Fruit fly (Drosophila melanogaster): Measurements from ENCODE around the gene CG8578.

The CG8578 gene

DNA sequence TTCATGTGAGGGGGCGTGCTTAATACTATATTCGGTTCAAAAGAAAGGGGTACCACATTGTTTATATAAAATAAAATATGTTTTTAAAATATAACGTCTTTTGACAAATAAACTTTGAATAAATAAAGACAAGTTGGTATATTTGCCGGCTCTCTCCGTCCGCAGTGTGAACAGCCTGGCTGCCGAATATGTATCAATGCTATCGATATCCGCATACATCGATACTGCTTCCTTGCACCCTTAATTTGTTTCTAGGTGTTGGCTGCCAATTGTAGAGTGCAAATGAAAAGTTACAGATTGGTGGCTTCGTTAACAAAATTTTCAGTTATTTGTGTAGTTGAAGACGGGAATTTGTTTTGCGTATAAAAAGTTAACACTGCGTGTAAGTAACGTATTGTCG, 15.6 kb downstream of the CG8578 start, which contains the start of gene Gbeta13F (continued):
- TF ChIP-seq gt (GFP tag; IDR thresholded peaks at IDR 0.05) (no peak), CG7928 (GFP tag; optimal IDR thresholded peaks at IDR 0.05) (no peak), CG10543 (GFP tag; optimal IDR thresholded peaks at IDR 0.05) (no peak), p53 (GFP tag; optimal IDR thresholded peaks at IDR 0.05) (no peak), wor (GFP tag; IDR thresholded peaks at IDR 0.05) (no peak), prd (optimal IDR thresholded peaks at IDR 0.05) (no peak), prd (GFP tag; IDR thresholded peaks at IDR 0.05) (peak; percentile 41; the same call in 1 of the 3 replicates), croc (GFP tag; conservative IDR thresholded peaks at IDR 0.05) (no peak), crp (GFP tag; optimal IDR thresholded peaks at IDR 0.05) (no peak), CG3995 (GFP tag; optimal IDR thresholded peaks at IDR 0.05) (no peak), lola (GFP tag; optimal IDR thresholded peaks at IDR 0.05) (no peak), CG6175 (GFP tag; IDR thresholded peaks at IDR 0.05) (no peak), CG17361 (GFP tag; IDR thresholded peaks at IDR 0.05) (no peak), wek (GFP tag; optimal IDR thresholded peaks at IDR 0.05) (no peak), ken (GFP tag; IDR thresholded peaks at IDR 0.05) (no peak), ap (GFP tag; IDR thresholded peaks at IDR 0.05) (no peak), aop (GFP tag; IDR thresholded peaks at IDR 0.05) (no peak), pan (optimal IDR thresholded peaks at IDR 0.05) (no peak), pan (GFP tag; optimal IDR thresholded peaks at IDR 0.05 in 1 of 2, IDR thresholded peaks at IDR 0.05 in 1 of 2) (peak in 1 of 2 experiments; percentile 21), Camta (GFP tag; optimal IDR thresholded peaks at IDR 0.05) (no peak), CG3847 (GFP tag; IDR thresholded peaks at IDR 0.05) (peak; percentile 26; the same call in 1 of the 2 replicates), CG12155 (GFP tag; optimal IDR thresholded peaks at IDR 0.05) (no peak), Bgb (GFP tag; IDR thresholded peaks at IDR 0.05; ENCODE audit: partially characterized antibody) (peak; percentile 59), YL-1 (GFP tag; optimal IDR thresholded peaks at IDR 0.05) (no peak), ac (GFP tag; optimal IDR thresholded peaks at IDR 0.05) (no peak), her (GFP tag; optimal IDR thresholded peaks at IDR 0.05) (no peak), mirr (GFP tag; optimal IDR thresholded peaks at IDR 0.05) (no peak), Hr78 (GFP tag; optimal IDR thresholded peaks at IDR 0.05) (no peak), jumu (GFP tag; optimal IDR thresholded peaks at IDR 0.05) (no peak), CG7987 (GFP tag; optimal IDR thresholded peaks at IDR 0.05) (no peak), CG17568 (GFP tag; optimal IDR thresholded peaks at IDR 0.05) (no peak), CG2120 (GFP tag; optimal IDR thresholded peaks at IDR 0.05) (no peak), bab2 (GFP tag; optimal IDR thresholded peaks at IDR 0.05) (no peak), CG3065 (GFP tag; optimal IDR thresholded peaks at IDR 0.05) (no peak), Nf-YA (GFP tag; IDR thresholded peaks at IDR 0.05) (no peak), CG5180 (GFP tag; optimal IDR thresholded peaks at IDR 0.05) (no peak), Eip74EF (GFP tag; optimal IDR thresholded peaks at IDR 0.05) (no peak), nmo (GFP tag; optimal IDR thresholded peaks at IDR 0.05) (no peak), CG7357 (GFP tag; IDR thresholded peaks at IDR 0.05) (peak; percentile 94), CG15696 (tag; optimal IDR thresholded peaks at IDR 0.05) (no peak), CG32532 (GFP tag; IDR thresholded peaks at IDR 0.05) (peak; percentile 56), CG14014 (GFP tag; IDR thresholded peaks at IDR 0.05) (no peak), bsh (GFP tag; optimal IDR thresholded peaks at IDR 0.05) (no peak), ftz-f1 (GFP tag; optimal IDR thresholded peaks at IDR 0.05) (no peak), CG4282 (GFP tag; optimal IDR thresholded peaks at IDR 0.05) (no peak), Hand (GFP tag; optimal IDR thresholded peaks at IDR 0.05) (no peak), CG7839 (tag; optimal IDR thresholded peaks at IDR 0.05) (no peak), ssp (GFP tag; IDR thresholded peaks at IDR 0.05) (peak; percentile 83), Myb (GFP tag; optimal IDR thresholded peaks at IDR 0.05) (no peak), amos (GFP tag; IDR thresholded peaks at IDR 0.05; ENCODE audit: partially characterized antibody) (peak; percentile 78; the same call in 1 of the 2 replicates), Antp (GFP tag; optimal IDR thresholded peaks at IDR 0.05) (no peak)

Measured in whole organism, embryonic.